Fruit fly (Drosophila melanogaster) whole organism, embryonic: ENCODE data around the gene ClC-c.

ENCODE experiments used
- CG13296 ChIP-seq: fragments of 200-800 bp; sonication (Bioruptor generic); optimal IDR thresholded peaks from 3 replicates; lab custom pipeline; 2018; ENCODE audit warnings: missing biosample characterization, mild to moderate bottlenecking, missing genetic modification characterization
- Dll ChIP-seq: fragments of 200-800 bp; sonication (Bioruptor generic); IDR thresholded peaks from 4 replicates; pipeline ENCODE4 v1.3.6; 2022; ENCODE audit warnings: missing biosample characterization, missing genetic modification characterization; ENCODE audit not compliant: partially characterized antibody
- Lim3 ChIP-seq: fragments of 200-800 bp; sonication (Bioruptor generic); IDR thresholded peaks from 2 replicates; pipeline ENCODE4 v1.3.6; 2022; ENCODE audit warnings: missing biosample characterization, missing genetic modification characterization
- btn ChIP-seq: fragments of 200-800 bp; sonication (Bioruptor generic); optimal IDR thresholded peaks from 2 replicates; lab custom pipeline; 2016; ENCODE audit warnings: missing biosample characterization, missing genetic modification characterization
- sisA ChIP-seq: fragments of 200-800 bp; sonication (Bioruptor generic); IDR thresholded peaks from 2 replicates; pipeline ENCODE4 v1.3.6; 2022; ENCODE audit warnings: missing biosample characterization, missing genetic modification characterization
- sr ChIP-seq: fragments of 200-800 bp; sonication (Bioruptor generic); IDR thresholded peaks from 3 replicates; pipeline ENCODE4 v1.3.6; 2022; ENCODE audit warnings: missing biosample characterization, missing genetic modification characterization
- trh ChIP-seq: fragments of 200-800 bp; sonication (Bioruptor generic); optimal IDR thresholded peaks from 2 replicates; lab custom pipeline; 2016; ENCODE audit warnings: missing biosample characterization, missing genetic modification characterization

DNA sequence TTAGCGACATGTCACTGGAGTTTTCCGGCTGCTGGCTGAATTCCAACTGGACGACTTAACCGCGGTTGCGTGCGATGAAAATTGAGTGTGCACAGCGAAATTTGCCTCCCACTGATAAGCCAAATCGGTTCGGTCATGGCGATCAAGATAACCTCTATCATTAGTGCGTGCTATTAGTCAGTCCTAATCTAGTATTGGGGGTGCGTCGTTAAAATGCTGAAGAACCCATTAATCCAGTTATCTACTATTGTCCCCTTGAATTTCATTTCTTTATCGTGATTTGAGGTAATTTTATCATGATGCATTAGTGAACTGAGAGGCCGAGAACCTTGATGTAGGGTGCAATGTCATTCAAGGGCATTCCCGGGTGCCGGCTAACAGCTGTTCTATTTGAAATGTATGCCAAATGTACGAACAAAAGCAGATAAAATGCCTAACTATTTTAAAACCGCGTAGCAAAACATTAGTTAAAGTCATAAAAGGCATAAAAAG is 38.3 kb downstream of the ClC-c start, which contains the start of gene Pgm1:
- TF ChIP-seq Dll (GFP tag; lab: Robert Waterston, UW) (peak; percentile 20; the same call in 1 of the 4 replicates), Lim3 (GFP tag; lab: Robert Waterston, UW) (peak; percentile 21; the same call in 1 of the 2 replicates), CG13296 (peak; percentile 86), trh (peak; percentile 51), sisA (peak; percentile 74), btn (peak; percentile 70), sr (GFP tag; lab: Robert Waterston, UW) (peak; percentile 74; the same call in 2 of the 3 replicates)
